Fruit fly (Drosophila melanogaster): ENCODE measurements around the gene Stim.

dm6 chrX:15969577-15969976 lies 29.3 kb upstream of the Stim start:
- no peak for TF ChIP-seq GATAd (GFP tag; optimal IDR thresholded peaks at IDR 0.05)
- no peak for TF ChIP-seq Dfd (GFP tag; optimal IDR thresholded peaks at IDR 0.05)
- TF ChIP-seq lola (GFP tag; optimal IDR thresholded peaks at IDR 0.05), result no peak
